Worm (Caenorhabditis elegans) whole organism, L3 larva: ENCODE measurements around the gene trp-1.

ENCODE experiments used
- ama-1 ChIP-seq: fragments of 150-350 bp; optimal IDR thresholded peaks from 2 replicates; lab custom pipeline; 2018
- fkh-10 ChIP-seq: sonication (generic microtip); optimal IDR thresholded peaks from 2 replicates; lab custom pipeline; 2017; ENCODE audit warnings: missing biosample characterization, missing genetic modification reagents, missing genetic modification characterization
- mdl-1 ChIP-seq: fragments of 150-350 bp; optimal IDR thresholded peaks from 2 replicates; lab custom pipeline; 2014; ENCODE audit warnings: missing biosample characterization, missing genetic modification characterization
- nhr-25 ChIP-seq: sonication (generic microtip); optimal IDR thresholded peaks from 2 replicates; lab custom pipeline; 2017; ENCODE audit warnings: missing biosample characterization, missing genetic modification characterization
- nhr-76 ChIP-seq: fragments of 150-350 bp; sonication (generic microtip); optimal IDR thresholded peaks from 5 replicates; lab custom pipeline; 2014; ENCODE audit warnings: missing biosample characterization, missing genetic modification characterization

DNA sequence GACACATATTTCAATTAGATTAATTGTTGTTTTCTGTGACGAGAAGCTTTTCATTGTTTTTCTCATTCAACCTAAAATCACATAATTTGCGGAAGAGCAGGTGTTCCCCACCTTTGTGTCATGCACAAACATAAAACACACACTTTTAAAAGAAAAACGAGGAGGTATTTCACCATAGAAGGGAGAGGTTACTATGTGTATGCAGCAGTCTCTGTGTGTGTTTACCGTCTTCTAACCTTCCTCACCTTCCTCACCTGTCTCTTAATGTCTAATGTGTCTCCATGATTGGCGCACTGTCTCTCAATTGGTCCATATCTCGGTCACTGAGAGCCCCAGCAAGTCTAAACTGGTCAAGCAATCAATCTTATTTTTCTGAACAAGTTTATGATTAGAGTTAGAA, 28.6 kb upstream of the trp-1 start:
- TF ChIP-seq mdl-1 (no peak), ama-1 (lab: Kevin White, UChicago) (no peak), nhr-25 (no peak), nhr-76 (tag; lab: Kevin White, UChicago) (no peak), fkh-10 (GFP tag; lab: Kevin White, UChicago) (no peak)
